Fruit fly (Drosophila melanogaster): ENCODE measurements around the gene Gss2.
A peak's percentile ranks its signal among the peaks of the same experiment; 100 is the strongest.

Gene Gss2

dm6 chrX:17850179-17850578 lies 49.3 kb upstream of the Gss2 start, which contains the start of the genes CG15814 and Spt7 (continued):
- TF ChIP-seq Vsx1 (GFP tag; optimal IDR thresholded peaks at IDR 0.05) (no peak), kay (GFP tag; optimal IDR thresholded peaks at IDR 0.05) (no peak), GATAe (GFP tag; conservative IDR thresholded peaks at IDR 0.05) (no peak), CG3281 (GFP tag; optimal IDR thresholded peaks at IDR 0.05) (no peak), Mad (GFP tag; optimal IDR thresholded peaks at IDR 0.05) (peak; percentile 50), CG9797 (GFP tag; optimal IDR thresholded peaks at IDR 0.05) (peak; percentile 54), CG12219 (GFP tag; optimal IDR thresholded peaks at IDR 0.05) (no peak), NK7.1 (GFP tag; optimal IDR thresholded peaks at IDR 0.05) (no peak), dimm (GFP tag; IDR thresholded peaks at IDR 0.05) (no peak), vnd (GFP tag; IDR thresholded peaks at IDR 0.05; ENCODE audit: partially characterized antibody) (peak; percentile 75), CG12391 (tag; optimal IDR thresholded peaks at IDR 0.05) (peak; percentile 22), fu2 (GFP tag; optimal IDR thresholded peaks at IDR 0.05) (peak; percentile 5), BtbVII (GFP tag; optimal IDR thresholded peaks at IDR 0.05) (peak; percentile 3), CG16813 (GFP tag; IDR thresholded peaks at IDR 0.05; ENCODE audit: partially characterized antibody) (peak; percentile 84), h (optimal IDR thresholded peaks at IDR 0.05) (no peak), jigr1 (GFP tag; IDR thresholded peaks at IDR 0.05) (no peak), Atf3 (GFP tag; optimal IDR thresholded peaks at IDR 0.05) (no peak), CG6654 (GFP tag; optimal IDR thresholded peaks at IDR 0.05) (no peak), phol (tag; optimal IDR thresholded peaks at IDR 0.05) (peak; percentile 49), Neu2 (GFP tag; optimal IDR thresholded peaks at IDR 0.05; ENCODE audit: borderline replicate concordance) (no peak), sc (optimal IDR thresholded peaks at IDR 0.05) (no peak), sc (GFP tag; optimal IDR thresholded peaks at IDR 0.05) (no peak), exex (tag; optimal IDR thresholded peaks at IDR 0.05) (no peak), tin (GFP tag; optimal IDR thresholded peaks at IDR 0.05) (no peak), Ets65A (GFP tag) (no peak), sisA (GFP tag; IDR thresholded peaks at IDR 0.05) (no peak), CG10209 (GFP tag; optimal IDR thresholded peaks at IDR 0.05) (peak; percentile 58), CG10979 (tag; optimal IDR thresholded peaks at IDR 0.05) (no peak), CG3163 (GFP tag; optimal IDR thresholded peaks at IDR 0.05) (peak; percentile 37), CG13287 (GFP tag; IDR thresholded peaks at IDR 0.05; ENCODE audit: partially characterized antibody) (peak; percentile 88), Mes4 (GFP tag; optimal IDR thresholded peaks at IDR 0.05) (no peak), CG4854 (GFP tag; optimal IDR thresholded peaks at IDR 0.05) (no peak), chm (GFP tag; IDR thresholded peaks at IDR 0.05) (no peak), CG10321 (GFP tag; IDR thresholded peaks at IDR 0.05) (no peak), toy (GFP tag; IDR thresholded peaks at IDR 0.05) (no peak), CG18619 (GFP tag; optimal IDR thresholded peaks at IDR 0.05) (no peak), lov (optimal IDR thresholded peaks at IDR 0.05) (no peak), lov (GFP tag; IDR thresholded peaks at IDR 0.05) (no peak), repo (GFP tag; optimal IDR thresholded peaks at IDR 0.05) (peak; percentile 6), vvl (GFP tag; IDR thresholded peaks at IDR 0.05) (peak; percentile 18; the same call in 1 of the 2 replicates), Camta (GFP tag; optimal IDR thresholded peaks at IDR 0.05) (peak; percentile 49), CkIIα-i1 (GFP tag; IDR thresholded peaks at IDR 0.05) (no peak), CG11247 (GFP tag; IDR thresholded peaks at IDR 0.05) (0 out of 2 replicates have a peak, but pooled peaks have one; percentile 10), TFAM (GFP tag; optimal IDR thresholded peaks at IDR 0.05) (no peak), tio (GFP tag; optimal IDR thresholded peaks at IDR 0.05) (no peak), tup (GFP tag; optimal IDR thresholded peaks at IDR 0.05) (no peak), Deaf1 (tag; optimal IDR thresholded peaks at IDR 0.05) (no peak), CG2202 (tag; optimal IDR thresholded peaks at IDR 0.05) (no peak), HLH3B (GFP tag; IDR thresholded peaks at IDR 0.05) (no peak), eyg (GFP tag; optimal IDR thresholded peaks at IDR 0.05) (peak; percentile 51), ind (GFP tag; optimal IDR thresholded peaks at IDR 0.05) (no peak), CG13123 (GFP tag; optimal IDR thresholded peaks at IDR 0.05) (peak; percentile 27), crol (GFP tag; IDR thresholded peaks at IDR 0.05) (no peak)
